Worm (Caenorhabditis elegans) whole organism, L3 larva: ENCODE data around the gene ZK688.7.

Experiments used
- ZK546.5 ChIP-seq: sonication (generic microtip); optimal IDR thresholded peaks from 2 replicates; lab custom pipeline; 2017; ENCODE audit warnings: missing biosample characterization, missing genetic modification characterization
- ceh-16 ChIP-seq: sonication (generic microtip); optimal IDR thresholded peaks from 2 replicates; lab custom pipeline; 2017; ENCODE audit warnings: missing biosample characterization, missing genetic modification characterization
- ceh-82 ChIP-seq: fragments of 150-350 bp; optimal IDR thresholded peaks from 2 replicates; lab custom pipeline; 2014; ENCODE audit warnings: missing biosample characterization, missing genetic modification characterization
- daf-12 ChIP-seq: fragments of 150-350 bp; optimal IDR thresholded peaks from 2 replicates; lab custom pipeline; 2014; ENCODE audit warnings: missing biosample characterization, missing genetic modification reagents, missing genetic modification characterization
- egl-27 ChIP-seq: sonication (generic microtip); optimal IDR thresholded peaks from 4 replicates; lab custom pipeline; 2017; ENCODE audit warnings: missing biosample characterization, missing genetic modification reagents, missing genetic modification characterization
- egl-5 ChIP-seq: fragments of 150-350 bp; optimal IDR thresholded peaks from 2 replicates; lab custom pipeline; 2017; ENCODE audit warnings: missing biosample characterization, missing genetic modification reagents, missing genetic modification characterization, inconsistent platforms
- elt-1 ChIP-seq: fragments of 150-350 bp; optimal IDR thresholded peaks from 2 replicates; lab custom pipeline; 2014; ENCODE audit warnings: missing biosample characterization, missing genetic modification characterization
- elt-2 ChIP-seq: sonication (generic microtip); optimal IDR thresholded peaks from 2 replicates; lab custom pipeline; 2016; ENCODE audit warnings: missing genetic modification reagents, mild to moderate bottlenecking, missing genetic modification characterization, missing compliant biosample characterization
- eor-1 ChIP-seq, 2 experiments: fragments of 150-350 bp; optimal IDR thresholded peaks; 2 replicates each; lab custom pipeline; 2014 to 2018; ENCODE audit warnings: missing biosample characterization in 2 of 2, missing genetic modification characterization in 2 of 2
- fkh-10 ChIP-seq: sonication (generic microtip); optimal IDR thresholded peaks from 2 replicates; lab custom pipeline; 2017; ENCODE audit warnings: missing biosample characterization, missing genetic modification reagents, missing genetic modification characterization
- fkh-2 ChIP-seq: fragments of 150-350 bp; optimal IDR thresholded peaks from 2 replicates; lab custom pipeline; 2014; ENCODE audit warnings: missing biosample characterization, missing genetic modification reagents, missing genetic modification characterization
- fos-1 ChIP-seq: fragments of 150-350 bp; optimal IDR thresholded peaks from 2 replicates; lab custom pipeline; 2014; ENCODE audit warnings: missing biosample characterization, missing genetic modification characterization
- hmg-11 ChIP-seq: sonication (generic microtip); optimal IDR thresholded peaks from 2 replicates; lab custom pipeline; 2016; ENCODE audit warnings: missing genetic modification characterization, missing compliant biosample characterization
- jun-1 ChIP-seq: fragments of 150-350 bp; optimal IDR thresholded peaks from 2 replicates; lab custom pipeline; 2014; ENCODE audit warnings: missing biosample characterization, missing genetic modification reagents, missing genetic modification characterization
- lin-15B ChIP-seq: fragments of 150-350 bp; optimal IDR thresholded peaks from 2 replicates; lab custom pipeline; 2014; ENCODE audit warnings: missing biosample characterization, missing genetic modification characterization
- lin-39 ChIP-seq: fragments of 150-350 bp; optimal IDR thresholded peaks from 2 replicates; lab custom pipeline; 2018; ENCODE audit warnings: missing biosample characterization, missing genetic modification reagents, missing genetic modification characterization
- lsy-12 ChIP-seq: sonication (generic microtip); optimal IDR thresholded peaks from 2 replicates; lab custom pipeline; 2016; ENCODE audit warnings: mild to moderate bottlenecking, missing genetic modification characterization, missing compliant biosample characterization
- mdl-1 ChIP-seq: fragments of 150-350 bp; optimal IDR thresholded peaks from 2 replicates; lab custom pipeline; 2014; ENCODE audit warnings: missing biosample characterization, missing genetic modification characterization
- nfya-1 ChIP-seq: sonication (generic microtip); optimal IDR thresholded peaks from 2 replicates; lab custom pipeline; 2017; ENCODE audit warnings: missing genetic modification characterization, mild to moderate bottlenecking, missing compliant biosample characterization, antibody characterized with exemption, moderate library complexity; ENCODE audit not compliant: insufficient read depth
- nhr-11 ChIP-seq: fragments of 150-350 bp; optimal IDR thresholded peaks from 2 replicates; lab custom pipeline; 2014; ENCODE audit warnings: missing biosample characterization, missing genetic modification characterization
- nhr-12 ChIP-seq: fragments of 150-350 bp; optimal IDR thresholded peaks from 2 replicates; lab custom pipeline; 2014; ENCODE audit warnings: missing biosample characterization, missing genetic modification characterization
- nhr-237 ChIP-seq: fragments of 150-350 bp; optimal IDR thresholded peaks from 2 replicates; lab custom pipeline; 2014; ENCODE audit warnings: missing biosample characterization, missing genetic modification characterization
- nhr-25 ChIP-seq: sonication (generic microtip); optimal IDR thresholded peaks from 2 replicates; lab custom pipeline; 2017; ENCODE audit warnings: missing biosample characterization, missing genetic modification characterization
- nhr-28 ChIP-seq: fragments of 150-350 bp; optimal IDR thresholded peaks from 2 replicates; lab custom pipeline; 2014; ENCODE audit warnings: missing biosample characterization, missing genetic modification characterization
- nhr-43 ChIP-seq: sonication (generic microtip); optimal IDR thresholded peaks from 2 replicates; lab custom pipeline; 2016; ENCODE audit warnings: mild to moderate bottlenecking, missing genetic modification characterization, missing compliant biosample characterization; ENCODE audit not compliant: poor library complexity, severe bottlenecking
- nhr-67 ChIP-seq: fragments of 150-350 bp; optimal IDR thresholded peaks from 2 replicates; lab custom pipeline; 2014; ENCODE audit warnings: missing biosample characterization, missing genetic modification characterization
- nhr-76 ChIP-seq: fragments of 150-350 bp; sonication (generic microtip); optimal IDR thresholded peaks from 5 replicates; lab custom pipeline; 2014; ENCODE audit warnings: missing biosample characterization, missing genetic modification characterization
- nhr-77 ChIP-seq: fragments of 150-350 bp; optimal IDR thresholded peaks from 2 replicates; lab custom pipeline; 2014; ENCODE audit warnings: missing biosample characterization, missing genetic modification characterization
- pha-4 ChIP-seq: fragments of 150-350 bp; optimal IDR thresholded peaks from 2 replicates; lab custom pipeline; 2014; ENCODE audit warnings: missing biosample characterization, missing genetic modification reagents, missing genetic modification characterization
- pqm-1 ChIP-seq: fragments of 150-350 bp; optimal IDR thresholded peaks from 2 replicates; lab custom pipeline; 2017; ENCODE audit warnings: missing biosample characterization, missing genetic modification characterization, inconsistent platforms
- skn-1 ChIP-seq: fragments of 150-350 bp; optimal IDR thresholded peaks from 2 replicates; lab custom pipeline; 2014; ENCODE audit warnings: missing biosample characterization, missing genetic modification characterization
- snpc-4 ChIP-seq: fragments of 150-350 bp; optimal IDR thresholded peaks from 2 replicates; lab custom pipeline; 2014; ENCODE audit warnings: missing biosample characterization, missing genetic modification characterization
- tbx-2 ChIP-seq: sonication (generic microtip); optimal IDR thresholded peaks from 2 replicates; lab custom pipeline; 2016; ENCODE audit warnings: mild to moderate bottlenecking, missing genetic modification characterization, missing compliant biosample characterization
- unc-39 ChIP-seq: sonication (generic microtip); optimal IDR thresholded peaks from 4 replicates; lab custom pipeline; 2017; ENCODE audit warnings: missing biosample characterization, missing genetic modification characterization
- unc-62 ChIP-seq: fragments of 150-350 bp; sonication (generic microtip); optimal IDR thresholded peaks from 4 replicates; lab custom pipeline; 2014; ENCODE audit warnings: missing biosample characterization, missing genetic modification reagents, missing genetic modification characterization
- zag-1 ChIP-seq: fragments of 150-350 bp; optimal IDR thresholded peaks from 2 replicates; lab custom pipeline; 2014; ENCODE audit warnings: missing biosample characterization, missing genetic modification characterization

Gene ZK688.7

ce11 chrIII:7925968-7926367 is 14.5 kb upstream of the ZK688.7 start:
- TF ChIP-seq unc-39 (tag; lab: Kevin White, UChicago) (no peak), pha-4 (tag; lab: Kevin White, UChicago) (peak; percentile 48), ZK546.5 (tag; lab: Kevin White, UChicago) (no peak), jun-1 (tag; lab: Kevin White, UChicago) (no peak), egl-27 (no peak), snpc-4 (tag; lab: Kevin White, UChicago) (peak; percentile 3), elt-1 (no peak)

- no peak for TF ChIP-seq egl-27
- TF ChIP-seq hmg-11 (tag; lab: Kevin White, UChicago): no peak
- no peak for TF ChIP-seq nhr-25 (tag; lab: Kevin White, UChicago)
- no peak for TF ChIP-seq ZK546.5 (tag; lab: Kevin White, UChicago)
- TF ChIP-seq pqm-1 (tag; lab: Kevin White, UChicago): no peak
- TF ChIP-seq nhr-28 (tag; lab: Kevin White, UChicago): no peak
- TF ChIP-seq jun-1 (tag; lab: Kevin White, UChicago): no peak
- TF ChIP-seq eor-1 (tag; optimal IDR thresholded peaks at IDR 0.05; lab: Kevin White, UChicago): no peak
- TF ChIP-seq elt-2: no peak
- TF ChIP-seq lsy-12 (tag; lab: Kevin White, UChicago): no peak
- no peak for TF ChIP-seq fos-1
- TF ChIP-seq lin-15B (tag; lab: Kevin White, UChicago): no peak
- TF ChIP-seq zag-1: no peak
- no peak for TF ChIP-seq egl-5
Measured at ce11 chrIII:7924821-7925220, 13.4 kb upstream of the ZK688.7 start, which contains the start of gene tag-250. TSS of gene tag-250 (minus strand) at chrIII:7924921.

ce11 chrIII:7922207-7922606 is 10.8 kb upstream of the ZK688.7 start, which contains the start of gene C29E4.17:
TSS of gene C29E4.17 (plus strand) at chrIII:7922507.
- no peak for TF ChIP-seq skn-1 (tag; lab: Kevin White, UChicago)
- no peak for TF ChIP-seq fkh-2 (tag; lab: Kevin White, UChicago)
- TF ChIP-seq egl-27: no peak
- no peak for TF ChIP-seq nhr-28 (tag; lab: Kevin White, UChicago)
- TF ChIP-seq tbx-2: no peak
- TF ChIP-seq daf-12 (tag; lab: Kevin White, UChicago): no peak
- no peak for TF ChIP-seq elt-1
- TF ChIP-seq egl-5: no peak
- no peak for TF ChIP-seq elt-2
- TF ChIP-seq nhr-237 (tag; lab: Kevin White, UChicago): no peak
- TF ChIP-seq fkh-10 (GFP tag; lab: Kevin White, UChicago): no peak
- no peak for TF ChIP-seq ceh-16 (tag; lab: Kevin White, UChicago)
- TF ChIP-seq, all 47 proteins: peak for 0

ce11 chrIII:7919823-7920222 is 8.4 kb upstream of the ZK688.7 start, which contains the start of gene C29E4.14:
TSS of gene C29E4.14 (plus strand) at chrIII:7920123.
- TF ChIP-seq nhr-11: no peak
- no peak for TF ChIP-seq egl-27
- TF ChIP-seq daf-12 (tag; lab: Kevin White, UChicago): no peak
- TF ChIP-seq nhr-43: no peak
- TF ChIP-seq nhr-12 (tag; lab: Kevin White, UChicago): no peak
- TF ChIP-seq zag-1: no peak
- TF ChIP-seq tbx-2: no peak
- TF ChIP-seq snpc-4 (tag; lab: Kevin White, UChicago): no peak
- no peak for TF ChIP-seq nhr-67 (tag; lab: Kevin White, UChicago)
- no peak for TF ChIP-seq unc-39 (tag; lab: Kevin White, UChicago)
- no peak for TF ChIP-seq egl-5
- TF ChIP-seq nhr-77 (tag; lab: Kevin White, UChicago): no peak
- TF ChIP-seq fkh-2 (tag; lab: Kevin White, UChicago): no peak
- TF ChIP-seq ceh-82 (tag; lab: Kevin White, UChicago): no peak
- no peak for TF ChIP-seq nhr-25 (tag; lab: Kevin White, UChicago)
- TF ChIP-seq elt-2: no peak
- no peak for TF ChIP-seq eor-1 (tag; optimal IDR thresholded peaks at IDR 0.05; lab: Kevin White, UChicago)
- TF ChIP-seq lin-15B (tag; lab: Kevin White, UChicago): no peak
- no peak for TF ChIP-seq ceh-16 (tag; lab: Kevin White, UChicago)
- TF ChIP-seq, all 47 proteins: peak for 0

ce11 chrIII:7917667-7918066 is 6.2 kb upstream of the ZK688.7 start, which contains the start of gene gly-3:
TSS of gene gly-3 (minus strand) at chrIII:7917767.
- no peak for TF ChIP-seq lin-39 (tag; lab: Kevin White, UChicago)
- no peak for TF ChIP-seq nfya-1 (tag; lab: Kevin White, UChicago)
- TF ChIP-seq fos-1: no peak
- TF ChIP-seq fkh-10 (GFP tag; lab: Kevin White, UChicago): no peak
- no peak for TF ChIP-seq mdl-1 (tag; lab: Kevin White, UChicago)
- no peak for TF ChIP-seq nhr-237 (tag; lab: Kevin White, UChicago)
- no peak for TF ChIP-seq nhr-76 (tag; lab: Kevin White, UChicago)
- TF ChIP-seq unc-62: no peak
- TF ChIP-seq nhr-25 (tag; lab: Kevin White, UChicago): no peak
- TF ChIP-seq, all 47 proteins: peak for 0
